Fruit fly (Drosophila melanogaster) whole organism, embryonic: ENCODE measurements around the gene Ddc.

ENCODE experiments used
- B-H1 ChIP-seq: fragments of 200-800 bp; sonication (Bioruptor generic); IDR thresholded peaks from 3 replicates; pipeline ENCODE4 v1.3.6; 2022; ENCODE audit warnings: missing biosample characterization, missing genetic modification characterization
- CG10209 ChIP-seq: fragments of 200-800 bp; sonication (Bioruptor generic); optimal IDR thresholded peaks from 3 replicates; lab custom pipeline; 2017; ENCODE audit warnings: missing biosample characterization, mild to moderate bottlenecking, missing genetic modification characterization, missing genetic modification reagents
- CG10565 ChIP-seq: fragments of 200-800 bp; sonication (Bioruptor generic); optimal IDR thresholded peaks from 3 replicates; lab custom pipeline; 2016; ENCODE audit warnings: missing biosample characterization, mild to moderate bottlenecking, missing genetic modification characterization
- CG11085 ChIP-seq: fragments of 200-800 bp; sonication (Bioruptor generic); IDR thresholded peaks from 2 replicates; pipeline ENCODE4 v1.3.6; 2022; ENCODE audit warnings: missing biosample characterization, missing genetic modification characterization
- CG11398 ChIP-seq: fragments of 200-800 bp; sonication (Bioruptor generic); optimal IDR thresholded peaks from 2 replicates; lab custom pipeline; 2016; ENCODE audit warnings: missing biosample characterization, missing genetic modification characterization
- CG11504 ChIP-seq: fragments of 200-800 bp; sonication (Bioruptor generic); optimal IDR thresholded peaks from 3 replicates; lab custom pipeline; 2019; ENCODE audit warnings: missing biosample characterization, mild to moderate bottlenecking, missing genetic modification characterization, moderate library complexity
- CG11696 ChIP-seq: fragments of 200-800 bp; sonication (Bioruptor generic); IDR thresholded peaks from 2 replicates; pipeline ENCODE4 v1.3.6; 2022; ENCODE audit warnings: missing biosample characterization, missing genetic modification characterization
- CG12744 ChIP-seq: fragments of 200-800 bp; sonication (Bioruptor generic); optimal IDR thresholded peaks from 2 replicates; lab custom pipeline; 2016; ENCODE audit warnings: missing biosample characterization, missing genetic modification characterization
- CG13775 ChIP-seq: fragments of 200-800 bp; sonication (Bioruptor generic); optimal IDR thresholded peaks from 3 replicates; lab custom pipeline; 2017; ENCODE audit warnings: missing biosample characterization, mild to moderate bottlenecking, missing genetic modification characterization
- CG14860 ChIP-seq: fragments of 200-800 bp; sonication (Bioruptor generic); IDR thresholded peaks from 3 replicates; pipeline ENCODE4 v1.3.6; 2022; ENCODE audit warnings: missing biosample characterization, missing genetic modification characterization; ENCODE audit not compliant: partially characterized antibody
- CG15696 ChIP-seq: fragments of 200-800 bp; sonication (Bioruptor generic); optimal IDR thresholded peaks from 2 replicates; lab custom pipeline; 2019; ENCODE audit warnings: missing biosample characterization, mild to moderate bottlenecking, missing genetic modification characterization, moderate library complexity
- CG16813 ChIP-seq: fragments of 200-800 bp; sonication (Bioruptor generic); IDR thresholded peaks from 3 replicates; pipeline ENCODE4 v1.3.6; 2022; ENCODE audit warnings: missing biosample characterization, missing genetic modification characterization; ENCODE audit not compliant: partially characterized antibody
- CG31388 ChIP-seq: fragments of 200-800 bp; sonication (Bioruptor generic); optimal IDR thresholded peaks from 2 replicates; lab custom pipeline; 2016; ENCODE audit warnings: missing biosample characterization, missing genetic modification characterization
- CG4707 ChIP-seq: fragments of 200-800 bp; sonication (Bioruptor generic); optimal IDR thresholded peaks from 2 replicates; lab custom pipeline; 2018; ENCODE audit warnings: missing biosample characterization, mild to moderate bottlenecking, missing genetic modification characterization, moderate library complexity
- CG4730 ChIP-seq: fragments of 200-800 bp; sonication (Bioruptor generic); IDR thresholded peaks from 2 replicates; pipeline ENCODE4 v1.3.6; 2022; ENCODE audit warnings: missing biosample characterization, missing genetic modification characterization
- CG6175 ChIP-seq: fragments of 200-800 bp; sonication (Bioruptor generic); IDR thresholded peaks from 3 replicates; pipeline ENCODE4 v1.3.6; 2022; ENCODE audit warnings: missing biosample characterization, missing genetic modification characterization
- CG6254 ChIP-seq: fragments of 200-800 bp; sonication (Bioruptor generic); optimal IDR thresholded peaks from 3 replicates; lab custom pipeline; 2017; ENCODE audit warnings: mild to moderate bottlenecking, missing biosample characterization, missing genetic modification reagents, missing genetic modification characterization
- CG6791 ChIP-seq: fragments of 200-800 bp; sonication (Bioruptor generic); IDR thresholded peaks from 3 replicates; pipeline ENCODE4 v1.3.6; 2022; ENCODE audit warnings: missing biosample characterization, missing genetic modification characterization; ENCODE audit not compliant: partially characterized antibody
- CG7357 ChIP-seq: fragments of 200-800 bp; sonication (Bioruptor generic); IDR thresholded peaks from 3 replicates; pipeline ENCODE4 v1.3.6; 2022; ENCODE audit warnings: missing biosample characterization, missing genetic modification characterization
- CG7372 ChIP-seq: fragments of 200-800 bp; sonication (Bioruptor generic); IDR thresholded peaks from 2 replicates; pipeline ENCODE4 v1.3.6; 2022; ENCODE audit warnings: missing biosample characterization, missing genetic modification characterization
- CG8388 ChIP-seq: fragments of 200-800 bp; sonication (Bioruptor generic); optimal IDR thresholded peaks from 2 replicates; lab custom pipeline; 2019; ENCODE audit warnings: missing biosample characterization, mild to moderate bottlenecking, missing genetic modification characterization, moderate library complexity
- CHES-1-like ChIP-seq: fragments of 200-800 bp; sonication (Bioruptor generic); optimal IDR thresholded peaks from 2 replicates; lab custom pipeline; 2016; ENCODE audit warnings: missing biosample characterization, missing genetic modification characterization
- D19A ChIP-seq: fragments of 200-800 bp; optimal IDR thresholded peaks from 3 replicates; lab custom pipeline; 2019; ENCODE audit warnings: missing biosample characterization, mild to moderate bottlenecking, missing genetic modification characterization, moderate library complexity
- Deaf1 ChIP-seq: fragments of 200-800 bp; optimal IDR thresholded peaks from 3 replicates; lab custom pipeline; 2019; ENCODE audit warnings: missing biosample characterization, mild to moderate bottlenecking, missing genetic modification characterization, moderate library complexity
- Drgx ChIP-seq: fragments of 200-800 bp; sonication (Bioruptor generic); IDR thresholded peaks from 2 replicates; pipeline ENCODE4 v1.3.6; 2022; ENCODE audit warnings: missing biosample characterization, missing genetic modification characterization
- Fer2 ChIP-seq: fragments of 200-800 bp; sonication (Bioruptor generic); optimal IDR thresholded peaks from 2 replicates; lab custom pipeline; 2018; ENCODE audit warnings: missing biosample characterization, mild to moderate bottlenecking, missing genetic modification characterization, moderate library complexity
- Hr51 ChIP-seq, 2 experiments: fragments of 200-800 bp; sonication (Bioruptor generic); optimal IDR thresholded peaks; 2 replicates in 1 of 2; 3 replicates in 1 of 2; lab custom pipeline; 2016 to 2018; ENCODE audit warnings: missing biosample characterization in 2 of 2, missing genetic modification characterization in 2 of 2, mild to moderate bottlenecking in 1 of 2, moderate library complexity in 1 of 2
- Meics ChIP-seq: fragments of 200-800 bp; sonication (Bioruptor generic); optimal IDR thresholded peaks from 2 replicates; lab custom pipeline; 2017; ENCODE audit warnings: missing biosample characterization, mild to moderate bottlenecking, missing genetic modification characterization
- NFAT ChIP-seq: fragments of 200-800 bp; sonication (Bioruptor generic); IDR thresholded peaks from 2 replicates; pipeline ENCODE4 v1.3.6; 2022; ENCODE audit warnings: missing biosample characterization, missing genetic modification characterization
- Oli ChIP-seq: fragments of 200-800 bp; sonication (Bioruptor generic); optimal IDR thresholded peaks from 2 replicates; lab custom pipeline; 2018; ENCODE audit warnings: missing biosample characterization, mild to moderate bottlenecking, missing genetic modification characterization, moderate library complexity
- Ssrp ChIP-seq: fragments of 200-800 bp; sonication (Bioruptor generic); optimal IDR thresholded peaks from 2 replicates; lab custom pipeline; 2018; ENCODE audit warnings: missing biosample characterization, mild to moderate bottlenecking, missing genetic modification characterization, moderate library complexity
- Trl ChIP-seq, 3 experiments: fragments of >200 bp in 2 of 3; fragments of 200-800 bp in 1 of 3; sonication (Bioruptor generic) in 1 of 3; optimal IDR thresholded peaks; 2 replicates in 1 of 3; 3 replicates in 2 of 3; lab custom pipeline; 2016 to 2017; ENCODE audit warnings: missing biosample characterization in 1 of 3, missing genetic modification characterization in 1 of 3
- Xrp1 ChIP-seq: fragments of 200-800 bp; sonication (Bioruptor generic); IDR thresholded peaks from 2 replicates; pipeline ENCODE4 v1.3.6; 2022; ENCODE audit warnings: missing biosample characterization, missing genetic modification characterization
- dmrt99B ChIP-seq: fragments of 200-800 bp; sonication (Bioruptor generic); optimal IDR thresholded peaks from 2 replicates; lab custom pipeline; 2018; ENCODE audit warnings: missing biosample characterization, mild to moderate bottlenecking, missing genetic modification characterization, moderate library complexity
- grau ChIP-seq: fragments of 200-800 bp; optimal IDR thresholded peaks from 3 replicates; lab custom pipeline; 2019; ENCODE audit warnings: missing biosample characterization, mild to moderate bottlenecking, missing genetic modification characterization, moderate library complexity
- hkb ChIP-seq, 2 experiments: fragments of 200-800 bp in 1 of 2; fragments of >200 bp in 1 of 2; sonication (Bioruptor generic) in 1 of 2; IDR thresholded peaks in 1 of 2; optimal IDR thresholded peaks in 1 of 2; 2 replicates each; pipeline versions ENCODE4 v1.3.6 to Lab custom; 2017 to 2022; ENCODE audit warnings: missing biosample characterization in 1 of 2, missing genetic modification characterization in 1 of 2
- lbe ChIP-seq: fragments of 200-800 bp; sonication (Bioruptor generic); optimal IDR thresholded peaks from 2 replicates; lab custom pipeline; 2016; ENCODE audit warnings: missing biosample characterization, mild to moderate bottlenecking, missing genetic modification characterization
- lmd ChIP-seq: fragments of 200-800 bp; sonication (Bioruptor generic); IDR thresholded peaks from 2 replicates; pipeline ENCODE4 v1.3.6; 2022; ENCODE audit warnings: missing biosample characterization, missing genetic modification characterization
- otp ChIP-seq: fragments of 200-800 bp; sonication (Bioruptor generic); IDR thresholded peaks from 3 replicates; pipeline ENCODE4, ENCODE4 v1.3.6; 2022; ENCODE audit warnings: missing biosample characterization, missing genetic modification characterization
- phol ChIP-seq: fragments of 200-800 bp; sonication (Bioruptor generic); optimal IDR thresholded peaks from 3 replicates; lab custom pipeline; 2018; ENCODE audit warnings: missing biosample characterization, mild to moderate bottlenecking, missing genetic modification characterization, moderate library complexity
- rib ChIP-seq: fragments of 200-800 bp; sonication (Bioruptor generic); IDR thresholded peaks from 2 replicates; pipeline ENCODE4 v1.3.6; 2022; ENCODE audit warnings: missing biosample characterization, missing genetic modification characterization
- schlank ChIP-seq: fragments of 200-800 bp; sonication (Bioruptor generic); optimal IDR thresholded peaks from 2 replicates; lab custom pipeline; 2018; ENCODE audit warnings: missing biosample characterization, mild to moderate bottlenecking, missing genetic modification characterization
- sisA ChIP-seq: fragments of 200-800 bp; sonication (Bioruptor generic); IDR thresholded peaks from 2 replicates; pipeline ENCODE4 v1.3.6; 2022; ENCODE audit warnings: missing biosample characterization, missing genetic modification characterization
- sr ChIP-seq: fragments of 200-800 bp; sonication (Bioruptor generic); IDR thresholded peaks from 3 replicates; pipeline ENCODE4 v1.3.6; 2022; ENCODE audit warnings: missing biosample characterization, missing genetic modification characterization
- ttk ChIP-seq: fragments of 200-800 bp; sonication (Bioruptor generic); IDR thresholded peaks from 2 replicates; pipeline ENCODE4 v2.1.2; 2022; ENCODE audit warnings: missing biosample characterization, missing genetic modification characterization
- unpg ChIP-seq: fragments of 200-800 bp; sonication (Bioruptor generic); optimal IDR thresholded peaks from 3 replicates; lab custom pipeline; 2018; ENCODE audit warnings: missing biosample characterization, mild to moderate bottlenecking, missing genetic modification characterization, moderate library complexity
- vvl ChIP-seq: fragments of 200-800 bp; sonication (Bioruptor generic); IDR thresholded peaks from 2 replicates; pipeline ENCODE4 v1.3.6; 2022; ENCODE audit warnings: missing biosample characterization, missing genetic modification characterization
- wek ChIP-seq: fragments of 200-800 bp; sonication (Bioruptor generic); optimal IDR thresholded peaks from 3 replicates; lab custom pipeline; 2018; ENCODE audit warnings: missing biosample characterization, mild to moderate bottlenecking, missing genetic modification characterization, moderate library complexity

Gene Ddc

DNA sequence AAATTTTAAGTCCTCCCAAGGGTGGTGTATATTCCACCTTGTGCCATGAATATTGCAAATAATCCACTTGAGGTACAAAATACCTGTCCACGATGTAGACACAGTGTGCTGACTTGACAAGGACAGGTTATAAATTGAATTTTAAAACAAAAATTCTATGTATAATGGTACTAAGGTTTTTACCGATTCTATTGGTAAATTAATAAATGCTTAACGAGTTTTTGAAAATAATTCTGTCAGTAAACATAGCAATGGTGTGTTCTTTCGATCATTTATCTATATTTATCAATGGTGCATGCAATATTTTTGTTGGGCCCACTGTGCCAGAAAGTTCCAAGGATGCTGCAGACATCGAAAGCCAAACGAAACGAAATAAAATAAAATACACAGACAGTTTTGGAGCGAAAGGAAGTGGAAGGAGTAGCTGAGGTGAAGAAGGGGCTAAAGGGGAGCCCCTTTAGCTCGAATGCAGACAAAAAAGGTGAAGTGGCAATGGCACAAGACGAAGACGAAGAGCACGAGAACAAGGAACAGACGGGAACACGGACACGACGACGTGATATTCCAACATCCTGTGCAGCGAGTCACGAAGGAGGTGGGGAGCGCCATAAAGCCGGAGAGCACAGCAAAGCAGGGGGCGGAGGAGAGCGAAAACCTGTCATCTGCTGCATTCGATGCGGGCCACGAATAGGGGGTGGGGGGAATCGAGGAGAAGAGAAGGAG, 16.0 kb upstream of the Ddc start (continued):
- TF ChIP-seq CG16813 (no peak), Meics (GFP tag; lab: Kevin White, UChicago) (peak; percentile 20), sisA (GFP tag; lab: Robert Waterston, UW) (no peak), otp (GFP tag; lab: Robert Waterston, UW) (no peak), Drgx (GFP tag; lab: Robert Waterston, UW) (no peak), Xrp1 (peak; percentile 40; the same call in 1 of the 2 replicates), CG31388 (GFP tag; lab: Kevin White, UChicago) (no peak), lmd (no peak), CG8388 (GFP tag; lab: Kevin White, UChicago) (peak; percentile 35), CG10209 (GFP tag; lab: Kevin White, UChicago) (no peak), CG15696 (tag; lab: Kevin White, UChicago) (no peak), CG11398 (no peak), CG7372 (GFP tag; lab: Robert Waterston, UW) (no peak), dmrt99B (peak; percentile 34), D19A (tag; lab: Kevin White, UChicago) (peak; percentile 18), CG14860 (no peak), Fer2 (no peak), Ssrp (tag; lab: Kevin White, UChicago) (peak; percentile 6), CG6791 (GFP tag; lab: Robert Waterston, UW) (no peak), Deaf1 (tag; lab: Kevin White, UChicago) (no peak), CG11085 (no peak), CG6175 (GFP tag; lab: Robert Waterston, UW) (0 out of 3 replicates have a peak, but pooled peaks have one; percentile 26), Oli (tag; lab: Kevin White, UChicago) (peak; percentile 32), sr (GFP tag; lab: Robert Waterston, UW) (no peak), CG10565 (GFP tag; lab: Kevin White, UChicago) (no peak), Hr51 (GFP tag; optimal IDR thresholded peaks at IDR 0.05; lab: Kevin White, UChicago) (peak in 1 of 2 experiments; percentile 37), grau (peak; percentile 21), rib (GFP tag; lab: Robert Waterston, UW) (0 out of 2 replicates have a peak, but pooled peaks have one; percentile 19), CG4730 (GFP tag; lab: Robert Waterston, UW) (no peak), CG13775 (GFP tag; lab: Kevin White, UChicago) (no peak), Trl (optimal IDR thresholded peaks at IDR 0.05; lab: Kevin White, UChicago) (peak in 1 of 2 experiments; percentile 44), Trl (GFP tag; optimal IDR thresholded peaks at IDR 0.05; lab: Kevin White, UChicago) (no peak), NFAT (GFP tag; lab: Robert Waterston, UW) (no peak), unpg (GFP tag; lab: Kevin White, UChicago) (peak; percentile 36), lbe (GFP tag; lab: Kevin White, UChicago) (peak; percentile 77), phol (tag; lab: Kevin White, UChicago) (peak; percentile 24), CG7357 (no peak), schlank (tag; lab: Kevin White, UChicago) (no peak), CG11696 (GFP tag; lab: Robert Waterston, UW) (0 out of 2 replicates have a peak, but pooled peaks have one; percentile 30), hkb (optimal IDR thresholded peaks at IDR 0.05; lab: Kevin White, UChicago) (no peak), hkb (GFP tag; IDR thresholded peaks at IDR 0.05; lab: Robert Waterston, UW) (no peak), wek (no peak), vvl (GFP tag; lab: Robert Waterston, UW) (no peak), CG12744 (GFP tag; lab: Kevin White, UChicago) (no peak), B-H1 (no peak), ttk (GFP tag; lab: Robert Waterston, UW) (no peak), CG11504 (peak; percentile 42), CG6254 (no peak), CG4707 (GFP tag; lab: Kevin White, UChicago) (peak; percentile 87), CHES-1-like (GFP tag; lab: Kevin White, UChicago) (no peak)
